Worm (Caenorhabditis elegans): Measurements from ENCODE around the gene sup-10.

Gene sup-10

DNA sequence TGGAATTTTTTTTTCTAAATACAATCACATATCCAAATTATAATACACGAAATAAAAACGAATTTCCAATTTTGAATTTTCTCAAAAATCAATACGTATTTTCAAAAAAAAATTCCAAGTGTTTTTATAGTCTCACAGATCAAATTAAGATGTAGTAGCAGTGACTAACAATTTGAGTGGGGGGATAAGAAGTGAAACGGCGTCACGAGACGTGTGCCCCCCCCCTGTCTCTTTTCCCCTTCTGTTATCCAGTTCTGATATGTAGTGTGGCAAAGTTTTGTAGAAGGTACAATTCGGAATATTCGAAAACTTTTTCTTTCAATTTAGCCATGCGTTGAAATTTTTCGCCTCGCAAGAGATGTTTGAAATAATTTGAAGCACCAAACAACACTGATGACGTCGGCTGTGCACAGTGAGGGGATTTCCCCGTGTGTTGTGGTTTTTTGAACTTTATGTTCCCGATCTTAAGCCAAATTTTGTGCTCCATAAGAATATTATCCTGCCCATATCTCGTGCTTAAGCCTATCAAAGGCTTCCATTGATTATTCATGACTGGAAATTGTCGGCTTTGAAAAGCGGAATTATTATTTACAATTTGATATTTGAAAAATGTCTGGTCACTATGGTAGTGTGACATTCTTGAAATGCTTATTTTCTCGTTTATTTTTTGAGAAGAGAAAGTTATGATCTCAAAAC, 12.8 kb upstream of the sup-10 start (continued):
- TF ChIP-seq nhr-47 (tag; optimal IDR thresholded peaks at IDR 0.05): peak; percentile 12

DNA sequence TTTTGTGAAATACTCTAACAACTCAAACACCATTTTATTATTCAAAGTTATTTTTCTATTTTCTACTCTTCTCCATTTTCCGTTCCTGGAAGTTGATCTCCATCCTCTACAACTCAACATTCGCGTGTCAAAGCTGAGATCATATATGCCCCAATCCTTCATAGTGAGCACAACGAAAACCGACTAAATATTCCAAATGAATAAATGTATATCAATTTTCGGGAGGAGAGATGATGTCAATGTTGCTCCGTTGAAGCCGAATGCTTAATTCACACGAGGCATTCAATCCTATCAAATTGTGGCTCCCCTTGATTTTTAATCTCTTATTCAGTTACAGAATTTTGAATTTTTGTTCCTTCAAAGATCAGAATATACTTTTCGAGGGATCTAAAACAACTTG, 11.7 kb upstream of the sup-10 start:
- TF ChIP-seq nhr-84 (tag; optimal IDR thresholded peaks at IDR 0.05) (no peak), snu-23 (GFP tag; optimal IDR thresholded peaks at IDR 0.05) (no peak), Y116A8C.19 (tag; optimal IDR thresholded peaks at IDR 0.05; ENCODE audit: borderline replicate concordance) (no peak), lir-3 (tag; optimal IDR thresholded peaks at IDR 0.05; ENCODE audit: poor library complexity) (no peak), fkh-8 (tag; optimal IDR thresholded peaks at IDR 0.05) (no peak), swsn-7 (tag; optimal IDR thresholded peaks at IDR 0.05) (no peak), lin-13 (GFP tag; optimal IDR thresholded peaks at IDR 0.05) (no peak)

DNA sequence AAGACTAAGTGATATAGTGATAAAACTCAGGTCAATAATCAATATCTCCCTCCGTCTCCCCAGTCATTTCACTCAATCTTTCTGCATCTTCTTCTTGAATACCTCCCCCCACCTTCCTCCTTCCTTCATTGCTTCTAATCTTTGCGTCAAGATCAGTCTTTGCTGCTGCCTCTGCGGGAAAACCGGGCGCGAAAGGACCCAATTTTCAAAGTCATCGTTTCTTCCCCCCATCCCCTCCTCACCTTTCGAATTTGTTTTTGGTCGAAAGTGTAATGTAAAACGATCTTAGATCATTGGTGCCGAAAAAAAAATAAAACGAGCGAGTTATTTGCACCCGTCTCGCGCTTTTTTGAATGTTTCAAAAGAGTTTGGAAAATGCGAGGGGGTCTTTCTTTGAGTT, 11.2 kb upstream of the sup-10 start:
- TF ChIP-seq lin-14 (GFP tag; optimal IDR thresholded peaks at IDR 0.05) (peak; percentile 79), nhr-85 (tag) (peak; percentile 81), nhr-71 (tag; optimal IDR thresholded peaks at IDR 0.05) (peak; percentile 69), mdl-1 (tag; optimal IDR thresholded peaks at IDR 0.05) (peak in 1 of 2 experiments; percentile 42), rnt-1 (tag; optimal IDR thresholded peaks at IDR 0.05) (peak; percentile 38), zip-4 (GFP tag; optimal IDR thresholded peaks at IDR 0.05) (no peak), nhr-20 (tag; optimal IDR thresholded peaks at IDR 0.05) (peak; percentile 66), xbp-1 (tag; optimal IDR thresholded peaks at IDR 0.05) (no peak), skn-1 (tag; optimal IDR thresholded peaks at IDR 0.05) (peak; percentile 6), ztf-4 (tag; optimal IDR thresholded peaks at IDR 0.05) (peak; percentile 10), nhr-19 (GFP tag; conservative IDR thresholded peaks at IDR 0.05) (peak; percentile 37), snu-23 (GFP tag; optimal IDR thresholded peaks at IDR 0.05) (peak; percentile 32), unc-62 (GFP tag; optimal IDR thresholded peaks at IDR 0.05) (no peak), elt-3 (tag; optimal IDR thresholded peaks at IDR 0.05) (peak in 2 of 6 experiments; percentile 22 to 56), blmp-1 (tag; optimal IDR thresholded peaks at IDR 0.05) (peak; percentile 82)

DNA sequence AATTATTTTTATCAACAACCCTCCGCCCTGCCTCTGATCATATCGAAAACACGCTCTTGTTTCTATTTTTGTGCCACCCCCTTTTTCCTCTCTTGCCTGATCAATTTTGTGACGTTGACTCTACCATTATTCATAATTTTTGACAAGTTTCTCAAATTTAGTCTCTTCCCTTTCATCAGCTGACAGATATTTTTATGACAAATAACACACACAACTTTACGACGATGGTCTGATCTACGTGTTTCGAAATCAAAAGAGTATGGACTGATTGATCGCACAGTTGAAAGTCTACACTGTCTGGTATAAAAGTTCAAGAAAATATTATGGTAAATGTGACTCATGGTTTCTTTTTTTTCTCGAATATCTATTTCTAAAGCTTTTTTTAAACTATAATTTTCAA, 10.3 kb upstream of the sup-10 start:
- TF ChIP-seq hpl-2 (GFP tag; optimal IDR thresholded peaks at IDR 0.05): no peak
- TF ChIP-seq efl-1 (optimal IDR thresholded peaks at IDR 0.05): no peak
- TF ChIP-seq efl-1 (GFP tag; optimal IDR thresholded peaks at IDR 0.05 in 1 of 2): peak in 1 of 2 experiments; percentile 0

DNA sequence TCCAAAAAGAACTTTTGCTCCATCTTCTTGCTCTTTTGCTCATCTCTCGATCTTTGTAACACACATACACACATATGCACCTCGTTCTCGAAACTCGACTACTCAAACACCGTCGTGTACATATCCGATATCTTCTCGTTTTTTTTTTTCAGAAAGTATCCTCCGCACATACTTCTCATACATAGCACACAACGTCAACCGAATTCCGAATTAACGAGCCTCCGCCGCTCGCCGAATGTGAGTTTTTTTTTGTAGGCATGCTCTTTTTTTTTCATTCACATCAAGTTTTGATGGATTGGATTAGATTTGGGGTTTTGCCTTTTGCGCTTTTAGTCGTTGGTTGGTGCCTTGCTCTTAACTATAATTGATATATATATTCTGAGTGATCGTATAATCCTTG, 9.9 kb upstream of the sup-10 start:
- TF ChIP-seq unc-98 (GFP tag; IDR thresholded peaks at IDR 0.05) (no peak), nhr-76 (tag; optimal IDR thresholded peaks at IDR 0.05) (no peak), grh-1 (GFP tag; IDR thresholded peaks at IDR 0.05) (no peak), lir-3 (tag; optimal IDR thresholded peaks at IDR 0.05; ENCODE audit: poor library complexity) (no peak), unc-30 (tag; optimal IDR thresholded peaks at IDR 0.05) (no peak), hlh-17 (GFP tag; optimal IDR thresholded peaks at IDR 0.05; ENCODE audit: borderline replicate concordance) (no peak), lsy-2 (tag; optimal IDR thresholded peaks at IDR 0.05) (no peak), fkh-4 (tag; optimal IDR thresholded peaks at IDR 0.05; ENCODE audit: borderline replicate concordance) (no peak), fos-1 (tag; optimal IDR thresholded peaks at IDR 0.05) (no peak), sup-37 (GFP tag; optimal IDR thresholded peaks at IDR 0.05) (no peak), jun-1 (tag; optimal IDR thresholded peaks at IDR 0.05) (no peak), ets-5 (GFP tag; IDR thresholded peaks at IDR 0.05) (no peak), fkh-10 (GFP tag; optimal IDR thresholded peaks at IDR 0.05) (peak; percentile 60), ceh-8 (GFP tag; optimal IDR thresholded peaks at IDR 0.05) (no peak), blmp-1 (tag; optimal IDR thresholded peaks at IDR 0.05) (no peak), Y116A8C.19 (tag; optimal IDR thresholded peaks at IDR 0.05; ENCODE audit: borderline replicate concordance) (no peak), egl-13 (tag; optimal IDR thresholded peaks at IDR 0.05) (peak; percentile 67), C34B4.2 (tag; optimal IDR thresholded peaks at IDR 0.05) (no peak), egl-27 (tag; optimal IDR thresholded peaks at IDR 0.05) (no peak), lin-14 (GFP tag; optimal IDR thresholded peaks at IDR 0.05) (peak; percentile 57), xbp-1 (tag; optimal IDR thresholded peaks at IDR 0.05) (no peak)
